Worm (Caenorhabditis elegans) whole organism, midembryonic: ENCODE measurements around the gene ZK899.1.

Experiments used
- T22C8.4 ChIP-seq: fragments of 200-800 bp; sonication (Bioruptor generic); IDR thresholded peaks from 2 replicates; pipeline ENCODE4 v1.3.6; 2022; ENCODE audit warnings: missing genetic modification characterization, missing compliant biosample characterization
- cog-1 ChIP-seq: sonication (generic microtip); optimal IDR thresholded peaks from 2 replicates; lab custom pipeline; 2016; ENCODE audit warnings: missing genetic modification characterization, missing compliant biosample characterization
- flt-1 ChIP-seq: fragments of 200-800 bp; sonication (Bioruptor generic); IDR thresholded peaks from 2 replicates; pipeline ENCODE4 v1.3.6; 2022; ENCODE audit warnings: missing genetic modification characterization, missing compliant biosample characterization
- klf-2 ChIP-seq: fragments of 200-800 bp; sonication (Bioruptor generic); conservative IDR thresholded peaks from 2 replicates; pipeline ENCODE4 v1.3.6; 2022; ENCODE audit warnings: missing genetic modification reagents, missing genetic modification characterization, missing compliant biosample characterization
- med-1 ChIP-seq: sonication (generic microtip); optimal IDR thresholded peaks from 2 replicates; lab custom pipeline; 2017; ENCODE audit warnings: missing genetic modification characterization, mild to moderate bottlenecking, missing compliant biosample characterization, antibody characterized with exemption, missing genetic modification reagents; ENCODE audit not compliant: insufficient read depth
- ref-1 ChIP-seq: fragments of 200-800 bp; sonication (Bioruptor generic); conservative IDR thresholded peaks from 2 replicates; pipeline ENCODE4 v1.3.6; 2022; ENCODE audit warnings: missing genetic modification reagents, missing genetic modification characterization, missing compliant biosample characterization
- tab-1 ChIP-seq: fragments of 200-800 bp; sonication (Bioruptor generic); IDR thresholded peaks from 2 replicates; pipeline ENCODE4 v1.3.6; 2022; ENCODE audit warnings: missing genetic modification characterization, missing compliant biosample characterization
- ztf-23 ChIP-seq: fragments of 200-800 bp; sonication (Bioruptor generic); IDR thresholded peaks from 2 replicates; pipeline ENCODE4 v1.3.6; 2022; ENCODE audit warnings: missing genetic modification reagents, missing genetic modification characterization, missing compliant biosample characterization
- ztf-29 ChIP-seq: fragments of 200-800 bp; sonication (Bioruptor generic); IDR thresholded peaks from 2 replicates; pipeline ENCODE4 v1.3.6; 2022; ENCODE audit warnings: missing genetic modification reagents, missing genetic modification characterization, missing compliant biosample characterization

The ZK899.1 gene

DNA sequence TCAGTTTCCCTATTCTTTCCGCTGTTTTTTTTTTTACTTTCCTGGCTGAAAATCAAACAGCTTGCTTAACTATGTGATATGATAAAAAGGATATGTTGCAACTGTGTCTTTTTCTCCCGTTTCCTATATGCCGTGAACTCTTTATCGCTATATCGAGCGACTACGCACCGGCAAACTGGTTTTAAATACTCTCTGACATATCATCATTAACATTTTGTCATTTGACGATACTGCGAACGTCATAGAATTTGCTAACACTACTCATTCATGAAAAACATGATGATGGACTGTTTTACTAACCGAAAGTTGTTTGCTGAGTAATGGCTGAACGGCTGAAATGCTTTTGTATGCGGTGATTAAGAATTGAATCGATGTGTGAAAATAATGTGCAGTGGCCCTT is 45.0 kb downstream of the ZK899.1 start:
- TF ChIP-seq tab-1 (GFP tag; lab: Robert Waterston, UW): no peak
- TF ChIP-seq cog-1 (tag; lab: Kevin White, UChicago): no peak
- no peak for TF ChIP-seq flt-1
- TF ChIP-seq ztf-29: no peak
- no peak for TF ChIP-seq ref-1 (GFP tag; lab: Robert Waterston, UW)
- no peak for TF ChIP-seq ztf-23
- TF ChIP-seq med-1 (GFP tag; lab: Kevin White, UChicago): no peak
- no peak for TF ChIP-seq klf-2 (GFP tag; lab: Robert Waterston, UW)
- no peak for TF ChIP-seq T22C8.4 (GFP tag; lab: Robert Waterston, UW)

DNA sequence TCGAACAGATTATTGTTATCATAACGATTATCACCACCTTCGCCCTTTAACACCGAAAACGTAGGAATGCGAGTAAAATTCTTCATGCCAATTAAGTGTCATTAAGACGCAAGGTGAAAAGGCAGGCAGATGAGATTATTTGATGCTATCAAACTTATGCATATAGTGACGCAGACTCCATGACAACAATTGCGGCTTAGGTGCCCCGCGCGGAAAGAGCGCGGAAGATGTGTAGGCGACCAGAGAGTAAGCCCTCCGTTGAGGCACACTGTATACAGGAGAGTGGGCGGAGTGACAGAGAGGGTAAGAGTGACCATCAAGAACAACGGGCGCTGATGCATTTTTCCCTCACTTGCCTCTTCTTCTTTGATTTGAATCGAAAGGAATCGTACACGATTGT is 48.2 kb downstream of the ZK899.1 start:
- no peak for TF ChIP-seq flt-1
- TF ChIP-seq ztf-29: peak; percentile 86
- TF ChIP-seq tab-1 (GFP tag; lab: Robert Waterston, UW): no peak
- TF ChIP-seq med-1 (GFP tag; lab: Kevin White, UChicago): no peak
